Worm (Caenorhabditis elegans): ENCODE data around the gene T20F7.3.

Gene T20F7.3

DNA sequence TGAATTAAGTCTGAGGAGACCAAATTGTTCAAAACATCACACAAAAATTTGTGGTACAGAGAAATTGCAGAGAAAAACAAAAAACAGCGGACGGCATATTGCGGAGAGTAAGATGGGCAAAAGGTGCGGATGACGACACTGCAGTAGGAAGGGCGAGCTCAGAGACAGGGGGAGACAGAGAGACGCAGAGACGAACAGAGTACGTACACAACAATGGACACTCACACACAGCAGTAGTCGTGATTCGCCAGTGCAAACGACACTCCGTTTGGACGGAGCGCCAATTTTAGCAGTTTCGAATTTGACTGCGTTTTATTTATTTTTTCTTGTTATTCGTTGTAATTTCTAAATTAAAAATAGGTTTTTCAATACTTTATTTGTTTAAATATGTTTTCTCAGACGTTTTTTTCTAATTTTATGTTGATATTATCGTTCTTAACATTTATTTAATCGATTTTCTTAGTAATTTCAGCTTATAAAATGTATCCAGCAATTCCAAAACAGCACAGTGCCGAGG, 12.3 kb downstream of the T20F7.3 start, which contains the start of gene T20F7.1 (continued):
- TF ChIP-seq pat-9 (tag; optimal IDR thresholded peaks at IDR 0.05) (no peak), ets-4 (tag; optimal IDR thresholded peaks at IDR 0.05) (no peak), C38D4.7 (GFP tag; optimal IDR thresholded peaks at IDR 0.05) (no peak), ceh-24 (tag; optimal IDR thresholded peaks at IDR 0.05) (no peak), ceh-48 (tag; optimal IDR thresholded peaks at IDR 0.05) (no peak), lim-6 (tag; optimal IDR thresholded peaks at IDR 0.05) (no peak), ahr-1 (tag; optimal IDR thresholded peaks at IDR 0.05) (no peak), ceh-19 (GFP tag; optimal IDR thresholded peaks at IDR 0.05) (no peak), T23F11.4 (GFP tag; optimal IDR thresholded peaks at IDR 0.05) (no peak), unc-86 (tag; optimal IDR thresholded peaks at IDR 0.05) (no peak), tbx-7 (tag; optimal IDR thresholded peaks at IDR 0.05) (no peak), hlh-13 (GFP tag; optimal IDR thresholded peaks at IDR 0.05) (no peak), pqm-1 (tag; optimal IDR thresholded peaks at IDR 0.05) (no peak), gmeb-2 (tag; optimal IDR thresholded peaks at IDR 0.05) (no peak), ceh-31 (tag; optimal IDR thresholded peaks at IDR 0.05) (peak; percentile 62), sox-2 (GFP tag; IDR thresholded peaks at IDR 0.05) (peak; percentile 59; the same call in 1 of the 2 replicates), tbx-2 (tag; optimal IDR thresholded peaks at IDR 0.05) (peak; percentile 64), pha-2 (tag; optimal IDR thresholded peaks at IDR 0.05) (no peak), hlh-6 (tag; optimal IDR thresholded peaks at IDR 0.05) (no peak), pag-3 (tag; optimal IDR thresholded peaks at IDR 0.05; ENCODE audit: borderline replicate concordance) (no peak), ceh-30 (tag; optimal IDR thresholded peaks at IDR 0.05) (peak; percentile 13), ceh-9 (tag; optimal IDR thresholded peaks at IDR 0.05) (no peak), nhr-232 (tag; optimal IDR thresholded peaks at IDR 0.05) (no peak), ttx-3 (tag; optimal IDR thresholded peaks at IDR 0.05) (no peak), fkh-10 (GFP tag; optimal IDR thresholded peaks at IDR 0.05) (no peak), dve-1 (tag; optimal IDR thresholded peaks at IDR 0.05) (no peak), ceh-45 (GFP tag; IDR thresholded peaks at IDR 0.05) (no peak), elt-2 (tag; optimal IDR thresholded peaks at IDR 0.05) (no peak), rnt-1 (tag; optimal IDR thresholded peaks at IDR 0.05) (peak; percentile 0), eyg-1 (tag; optimal IDR thresholded peaks at IDR 0.05) (no peak), sox-4 (tag; optimal IDR thresholded peaks at IDR 0.05) (no peak), ceh-6 (GFP tag; optimal IDR thresholded peaks at IDR 0.05) (no peak), F13H6.1 (tag; optimal IDR thresholded peaks at IDR 0.05) (no peak), hlh-15 (tag; optimal IDR thresholded peaks at IDR 0.05) (no peak), hlh-30 (tag; optimal IDR thresholded peaks at IDR 0.05; ENCODE audit: insufficient read depth) (peak; percentile 54), nhr-11 (tag; optimal IDR thresholded peaks at IDR 0.05) (no peak), odd-2 (tag; optimal IDR thresholded peaks at IDR 0.05) (no peak), pax-1 (tag; optimal IDR thresholded peaks at IDR 0.05) (no peak), pros-1 (tag; optimal IDR thresholded peaks at IDR 0.05) (peak; percentile 26), fkh-6 (tag; optimal IDR thresholded peaks at IDR 0.05) (no peak), K09A11.1 (tag; optimal IDR thresholded peaks at IDR 0.05; ENCODE audit: insufficient read depth) (no peak), ref-2 (tag; optimal IDR thresholded peaks at IDR 0.05) (no peak), madf-2 (tag; optimal IDR thresholded peaks at IDR 0.05) (no peak), ztf-16 (tag; optimal IDR thresholded peaks at IDR 0.05) (no peak), fax-1 (tag; optimal IDR thresholded peaks at IDR 0.05) (no peak), npax-4 (tag; optimal IDR thresholded peaks at IDR 0.05) (no peak), ceh-18 (tag; optimal IDR thresholded peaks at IDR 0.05) (peak; percentile 52), syd-9 (tag; optimal IDR thresholded peaks at IDR 0.05) (no peak), zip-5 (tag; optimal IDR thresholded peaks at IDR 0.05) (no peak), K02D7.2 (tag; optimal IDR thresholded peaks at IDR 0.05) (no peak), C08G9.2 (tag; optimal IDR thresholded peaks at IDR 0.05) (no peak)
